Worm (Caenorhabditis elegans) whole organism, L1 larva: ENCODE data around the gene ZK1320.5.

Experiments
- alr-1 ChIP-seq: fragments of 200-800 bp; sonication (Bioruptor generic); optimal IDR thresholded peaks from 2 replicates; lab custom pipeline; 2018; ENCODE audit warnings: borderline replicate concordance, mild to moderate bottlenecking, missing genetic modification characterization, missing compliant biosample characterization
- aly-2 ChIP-seq: fragments of 150-350 bp; optimal IDR thresholded peaks from 2 replicates; lab custom pipeline; 2014; ENCODE audit warnings: missing biosample characterization, missing genetic modification characterization
- ama-1 ChIP-seq: fragments of 150-350 bp; optimal IDR thresholded peaks from 2 replicates; lab custom pipeline; 2014
- blmp-1 ChIP-seq: fragments of 150-350 bp; optimal IDR thresholded peaks from 2 replicates; lab custom pipeline; 2014; ENCODE audit warnings: missing biosample characterization, missing genetic modification characterization
- nhr-71 ChIP-seq: sonication (generic microtip); optimal IDR thresholded peaks from 2 replicates; lab custom pipeline; 2016; ENCODE audit warnings: mild to moderate bottlenecking, missing genetic modification characterization, moderate library complexity, missing compliant biosample characterization
- rnt-1 ChIP-seq: sonication (generic microtip); optimal IDR thresholded peaks from 2 replicates; lab custom pipeline; 2016; ENCODE audit warnings: mild to moderate bottlenecking, missing genetic modification characterization, moderate library complexity, missing compliant biosample characterization
- snpc-4 ChIP-seq: fragments of 150-350 bp; optimal IDR thresholded peaks from 2 replicates; lab custom pipeline; 2014; ENCODE audit warnings: missing biosample characterization, missing genetic modification characterization
- unc-62 ChIP-seq: fragments of 150-350 bp; optimal IDR thresholded peaks from 2 replicates; lab custom pipeline; 2014; ENCODE audit warnings: missing biosample characterization, missing genetic modification reagents, missing genetic modification characterization
- zip-4 ChIP-seq: fragments of 200-800 bp; sonication (Bioruptor generic); optimal IDR thresholded peaks from 2 replicates; lab custom pipeline; 2018; ENCODE audit warnings: mild to moderate bottlenecking, missing genetic modification characterization, moderate library complexity, missing compliant biosample characterization
- ztf-4 ChIP-seq: fragments of 150-350 bp; optimal IDR thresholded peaks from 2 replicates; lab custom pipeline; 2014; ENCODE audit warnings: missing biosample characterization, missing genetic modification characterization

- TF ChIP-seq unc-62 (GFP tag; lab: Kevin White, UChicago) (no peak), nhr-71 (tag; lab: Kevin White, UChicago) (no peak), ama-1 (lab: Kevin White, UChicago) (no peak), blmp-1 (no peak), aly-2 (tag; lab: Kevin White, UChicago) (no peak), ztf-4 (tag; lab: Kevin White, UChicago) (no peak), snpc-4 (tag; lab: Kevin White, UChicago) (no peak), alr-1 (tag; lab: Kevin White, UChicago) (no peak), rnt-1 (no peak), zip-4 (GFP tag; lab: Kevin White, UChicago) (no peak)
Observed at ce11 chrII:9660379-9660778, 5.1 kb downstream of the ZK1320.5 start, which contains the start of gene ZK1320.3.
